Worm (Caenorhabditis elegans): ENCODE results near the gene K10C2.12.

- TF ChIP-seq ztf-4 (tag; optimal IDR thresholded peaks at IDR 0.05) = no peak
- TF ChIP-seq sma-9 (GFP tag; optimal IDR thresholded peaks at IDR 0.05) = no peak
- TF ChIP-seq sma-9 (tag; optimal IDR thresholded peaks at IDR 0.05) = no peak
- TF ChIP-seq nhr-12 (tag; optimal IDR thresholded peaks at IDR 0.05) = no peak
- TF ChIP-seq ztf-11 (tag; optimal IDR thresholded peaks at IDR 0.05) = no peak
- TF ChIP-seq mdl-1 (tag; optimal IDR thresholded peaks at IDR 0.05) = no peak
Observed at ce11 chrX:6460123-6460522, 39.5 kb upstream of the K10C2.12 start.

Data from whole organism, L2 larva.